Worm (Caenorhabditis elegans): Measurements from ENCODE around the gene tmem-145.

- TF ChIP-seq flt-1 (GFP tag; IDR thresholded peaks at IDR 0.05) (no peak), hmbx-1 (tag; optimal IDR thresholded peaks at IDR 0.05) (no peak), ceh-13 (GFP tag; optimal IDR thresholded peaks at IDR 0.05) (no peak), ama-1 (optimal IDR thresholded peaks at IDR 0.05) (no peak), tbx-11 (GFP tag; IDR thresholded peaks at IDR 0.05) (no peak), ets-7 (tag; optimal IDR thresholded peaks at IDR 0.05) (no peak), hnd-1 (tag; optimal IDR thresholded peaks at IDR 0.05) (no peak), F13C5.2 (tag; optimal IDR thresholded peaks at IDR 0.05) (no peak), aly-1 (tag; optimal IDR thresholded peaks at IDR 0.05) (peak; percentile 1), ceh-36 (tag; optimal IDR thresholded peaks at IDR 0.05) (peak; percentile 26), sea-1 (GFP tag; conservative IDR thresholded peaks at IDR 0.05) (no peak), hmg-4 (GFP tag; optimal IDR thresholded peaks at IDR 0.05) (peak; percentile 27), tbx-37 (GFP tag; conservative IDR thresholded peaks at IDR 0.05) (no peak)
Measured at ce11 chrX:12086297-12086696, 12.6 kb upstream of the tmem-145 start.
